Worm (Caenorhabditis elegans) whole organism, L2 larva: ENCODE data around the gene semo-1.

Source experiments
- alr-1 ChIP-seq: fragments of 150-350 bp; optimal IDR thresholded peaks from 2 replicates; lab custom pipeline; 2014; ENCODE audit warnings: missing biosample characterization, missing genetic modification characterization
- lin-11 ChIP-seq: fragments of 150-350 bp; sonication (generic microtip); optimal IDR thresholded peaks from 2 replicates; lab custom pipeline; 2014; ENCODE audit warnings: missing biosample characterization, missing genetic modification characterization, inconsistent platforms, mixed read lengths
- nhr-11 ChIP-seq: fragments of 150-350 bp; optimal IDR thresholded peaks from 2 replicates; lab custom pipeline; 2014; ENCODE audit warnings: missing biosample characterization, missing genetic modification characterization
- nhr-237 ChIP-seq: fragments of 150-350 bp; optimal IDR thresholded peaks from 2 replicates; lab custom pipeline; 2014; ENCODE audit warnings: missing biosample characterization, missing genetic modification characterization
- unc-39 ChIP-seq: fragments of 150-350 bp; optimal IDR thresholded peaks from 2 replicates; lab custom pipeline; 2014; ENCODE audit warnings: missing biosample characterization, missing genetic modification characterization

ce11 chrIV:14050442-14050841 lies 558 bp upstream of the semo-1 start:
- TF ChIP-seq nhr-237 (tag; lab: Kevin White, UChicago): no peak
- TF ChIP-seq unc-39 (tag; lab: Kevin White, UChicago): no peak
- no peak for TF ChIP-seq nhr-11
- TF ChIP-seq alr-1 (tag; lab: Kevin White, UChicago): no peak
- TF ChIP-seq lin-11 (tag; lab: Kevin White, UChicago): no peak
